Fruit fly (Drosophila melanogaster) whole organism, pupa: Measurements from ENCODE around the gene Spindly.

Source experiments
- CG10348 ChIP-seq: fragments of 200-800 bp; sonication (Bioruptor generic); IDR thresholded peaks from 2 replicates; pipeline ENCODE4 v1.3.6; 2022; ENCODE audit warnings: missing biosample characterization, missing genetic modification characterization
- CG12605 ChIP-seq: fragments of 200-800 bp; sonication (Bioruptor generic); IDR thresholded peaks from 2 replicates; pipeline ENCODE4 v1.3.6; 2022; ENCODE audit warnings: missing biosample characterization, missing genetic modification characterization
- CG13204 ChIP-seq: fragments of 200-800 bp; sonication (Bioruptor generic); optimal IDR thresholded peaks from 2 replicates; lab custom pipeline; 2018; ENCODE audit warnings: missing biosample characterization, mild to moderate bottlenecking, missing genetic modification characterization, moderate library complexity
- CG14655 ChIP-seq: fragments of 200-800 bp; sonication (Bioruptor generic); optimal IDR thresholded peaks from 3 replicates; lab custom pipeline; 2017; ENCODE audit warnings: mild to moderate bottlenecking, missing biosample characterization, missing genetic modification reagents, missing genetic modification characterization
- CG15710 ChIP-seq: fragments of 200-800 bp; sonication (Bioruptor generic); optimal IDR thresholded peaks from 2 replicates; lab custom pipeline; 2018; ENCODE audit warnings: missing biosample characterization, mild to moderate bottlenecking, missing genetic modification characterization, moderate library complexity
- CG17806 ChIP-seq: fragments of 200-800 bp; sonication (Bioruptor generic); optimal IDR thresholded peaks from 2 replicates; lab custom pipeline; 2018; ENCODE audit warnings: missing biosample characterization, mild to moderate bottlenecking, missing genetic modification characterization, moderate library complexity
- CG32121 ChIP-seq: fragments of 200-800 bp; sonication (Bioruptor generic); IDR thresholded peaks from 2 replicates; pipeline ENCODE4 v1.3.6; 2022; ENCODE audit warnings: missing biosample characterization, missing genetic modification characterization
- CG34367 ChIP-seq: fragments of 200-800 bp; sonication (Bioruptor generic); optimal IDR thresholded peaks from 2 replicates; lab custom pipeline; 2018; ENCODE audit warnings: missing biosample characterization, mild to moderate bottlenecking, missing genetic modification characterization
- CG4496 ChIP-seq: fragments of 200-800 bp; sonication (Bioruptor generic); IDR thresholded peaks from 3 replicates; pipeline ENCODE4 v1.3.6; 2022; ENCODE audit warnings: missing biosample characterization, missing genetic modification characterization
- CG8159 ChIP-seq: fragments of 200-800 bp; sonication (Bioruptor generic); optimal IDR thresholded peaks from 3 replicates; lab custom pipeline; 2018; ENCODE audit warnings: missing biosample characterization, mild to moderate bottlenecking, missing genetic modification characterization, moderate library complexity
- CG8301 ChIP-seq: fragments of 200-800 bp; sonication (Bioruptor generic); optimal IDR thresholded peaks from 2 replicates; lab custom pipeline; 2018; ENCODE audit warnings: missing biosample characterization, mild to moderate bottlenecking, missing genetic modification characterization
- CG9948 ChIP-seq: fragments of 200-800 bp; sonication (Bioruptor generic); optimal IDR thresholded peaks from 2 replicates; lab custom pipeline; 2018; ENCODE audit warnings: missing biosample characterization, mild to moderate bottlenecking, missing genetic modification characterization, moderate library complexity
- D1 ChIP-seq: fragments of 200-800 bp; sonication (Bioruptor generic); optimal IDR thresholded peaks from 2 replicates; lab custom pipeline; 2018; ENCODE audit warnings: missing biosample characterization, mild to moderate bottlenecking, missing genetic modification characterization, moderate library complexity
- EcR ChIP-seq: fragments of 200-800 bp; sonication (Bioruptor generic); optimal IDR thresholded peaks from 3 replicates; lab custom pipeline; 2019; ENCODE audit warnings: missing biosample characterization, missing genetic modification characterization, mild to moderate bottlenecking, moderate library complexity, missing genetic modification reagents
- Ets98B ChIP-seq: fragments of 200-800 bp; sonication (Bioruptor generic); IDR thresholded peaks from 2 replicates; pipeline ENCODE4 v1.3.6; 2022; ENCODE audit warnings: missing biosample characterization, missing genetic modification characterization
- Pif1A ChIP-seq: fragments of 200-800 bp; sonication (Bioruptor generic); optimal IDR thresholded peaks from 3 replicates; lab custom pipeline; 2016; ENCODE audit warnings: missing biosample characterization, missing genetic modification characterization
- Pif1B ChIP-seq: fragments of 200-800 bp; sonication (Bioruptor generic); optimal IDR thresholded peaks from 3 replicates; lab custom pipeline; 2016; ENCODE audit warnings: missing biosample characterization, missing genetic modification characterization
- Snoo ChIP-seq: fragments of 200-800 bp; sonication (Bioruptor generic); optimal IDR thresholded peaks from 3 replicates; lab custom pipeline; 2017; ENCODE audit warnings: missing biosample characterization, mild to moderate bottlenecking, missing genetic modification characterization, inconsistent platforms
- fd96Ca ChIP-seq: fragments of 200-800 bp; sonication (Bioruptor generic); IDR thresholded peaks from 3 replicates; pipeline ENCODE4 v1.3.6; 2022; ENCODE audit warnings: missing biosample characterization, missing genetic modification characterization
- gl ChIP-seq: fragments of 200-800 bp; sonication (Bioruptor generic); optimal IDR thresholded peaks from 2 replicates; lab custom pipeline; 2018; ENCODE audit warnings: missing biosample characterization, mild to moderate bottlenecking, missing genetic modification characterization
- rn ChIP-seq: fragments of 200-800 bp; sonication (Bioruptor generic); IDR thresholded peaks from 2 replicates; pipeline ENCODE4 v1.3.6; 2022; ENCODE audit warnings: missing biosample characterization, missing genetic modification characterization

The Spindly gene

dm6 chr2L:3547512-3547911 is 17.4 kb upstream of the Spindly start:
- TF ChIP-seq EcR (GFP tag; lab: Kevin White, UChicago) (no peak), CG12605 (no peak), CG15710 (no peak), CG32121 (GFP tag; lab: Robert Waterston, UW) (no peak), CG4496 (GFP tag; lab: Robert Waterston, UW) (no peak), CG13204 (GFP tag; lab: Kevin White, UChicago) (no peak), CG8301 (tag; lab: Kevin White, UChicago) (no peak), D1 (tag; lab: Kevin White, UChicago) (no peak), Snoo (tag; lab: Kevin White, UChicago) (no peak), CG14655 (GFP tag; lab: Kevin White, UChicago) (no peak), Pif1A (GFP tag; lab: Kevin White, UChicago) (no peak), gl (tag; lab: Kevin White, UChicago) (no peak), CG34367 (tag; lab: Kevin White, UChicago) (no peak), CG8159 (tag; lab: Kevin White, UChicago) (no peak), CG10348 (no peak), rn (no peak), fd96Ca (no peak), Ets98B (GFP tag; lab: Robert Waterston, UW) (no peak), CG9948 (tag; lab: Kevin White, UChicago) (no peak), Pif1B (GFP tag; lab: Kevin White, UChicago) (no peak)
- TF ChIP-seq, all 21 proteins: peak for 0

DNA sequence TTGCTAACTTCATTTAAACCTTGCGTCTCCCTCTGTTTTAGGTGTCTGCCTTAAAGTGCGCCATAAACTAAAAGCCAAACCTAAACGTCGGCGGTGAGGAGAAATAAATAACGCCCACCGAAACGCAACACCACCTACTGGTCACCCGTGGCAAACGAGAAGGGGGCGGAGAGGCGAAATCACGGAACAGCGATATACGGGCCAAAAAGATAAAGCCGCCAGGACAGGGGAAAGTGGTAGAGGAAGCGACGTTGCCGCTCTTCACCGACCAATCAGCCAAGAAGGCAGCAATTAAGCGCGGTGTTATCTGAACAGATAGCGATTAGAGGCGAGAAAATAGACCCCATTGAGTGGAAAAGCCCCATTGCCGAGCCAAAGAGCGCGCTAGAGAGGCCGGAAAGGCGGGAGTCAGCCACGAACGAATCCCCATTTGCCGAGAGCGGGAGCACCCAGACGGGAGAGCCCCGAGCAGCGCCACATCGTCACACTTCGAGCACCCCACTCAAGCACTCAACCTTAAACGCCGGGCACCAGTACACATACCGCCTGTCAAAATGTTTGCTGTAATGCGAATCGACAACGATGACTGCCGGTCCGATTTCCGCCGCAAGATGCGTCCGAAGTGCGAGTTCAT is 15.0 kb upstream of the Spindly start:
- TF ChIP-seq CG10348 (no peak), Ets98B (GFP tag; lab: Robert Waterston, UW) (peak; percentile 24; the same call in 1 of the 2 replicates), fd96Ca (peak; percentile 73; the same call in 2 of the 3 replicates), CG9948 (tag; lab: Kevin White, UChicago) (no peak), Pif1A (GFP tag; lab: Kevin White, UChicago) (no peak), Snoo (tag; lab: Kevin White, UChicago) (no peak), gl (tag; lab: Kevin White, UChicago) (no peak)

dm6 chr2L:3543062-3543461 is 12.9 kb upstream of the Spindly start:
- peak; percentile 6 for TF ChIP-seq CG8159 (tag; lab: Kevin White, UChicago)
- TF ChIP-seq CG14655 (GFP tag; lab: Kevin White, UChicago) = no peak
- TF ChIP-seq, all 21 proteins: peak for 1

DNA sequence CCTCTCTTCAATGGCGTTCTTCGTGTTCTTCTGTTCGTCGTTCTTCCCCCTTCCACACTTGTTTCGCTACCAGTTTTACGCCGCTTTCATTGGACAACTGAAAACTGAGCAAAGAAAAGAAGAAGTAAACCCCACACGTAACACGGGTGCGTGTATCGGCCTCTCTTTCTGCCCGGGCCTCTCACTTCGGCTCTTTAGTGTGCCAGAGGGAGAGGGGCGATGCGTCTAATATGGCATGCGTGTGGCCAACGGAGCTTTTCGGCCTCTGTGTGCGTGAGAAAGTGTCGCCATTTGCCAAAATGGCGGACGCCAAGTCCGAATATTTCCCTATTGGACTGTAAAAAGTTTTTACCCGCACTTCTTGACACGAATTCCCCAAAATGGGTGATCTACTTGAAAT is 9.9 kb upstream of the Spindly start:
- TF ChIP-seq CG8301 (tag; lab: Kevin White, UChicago) = no peak
- TF ChIP-seq CG34367 (tag; lab: Kevin White, UChicago) = no peak
- no peak for TF ChIP-seq CG8159 (tag; lab: Kevin White, UChicago)
- no peak for TF ChIP-seq CG13204 (GFP tag; lab: Kevin White, UChicago)
- no peak for TF ChIP-seq EcR (GFP tag; lab: Kevin White, UChicago)
- no peak for TF ChIP-seq CG17806 (tag; lab: Kevin White, UChicago)
- TF ChIP-seq CG4496 (GFP tag; lab: Robert Waterston, UW) = no peak
- TF ChIP-seq CG12605 = no peak
- no peak for TF ChIP-seq CG9948 (tag; lab: Kevin White, UChicago)
- no peak for TF ChIP-seq CG32121 (GFP tag; lab: Robert Waterston, UW)
- TF ChIP-seq D1 (tag; lab: Kevin White, UChicago) = no peak
- no peak for TF ChIP-seq rn

DNA sequence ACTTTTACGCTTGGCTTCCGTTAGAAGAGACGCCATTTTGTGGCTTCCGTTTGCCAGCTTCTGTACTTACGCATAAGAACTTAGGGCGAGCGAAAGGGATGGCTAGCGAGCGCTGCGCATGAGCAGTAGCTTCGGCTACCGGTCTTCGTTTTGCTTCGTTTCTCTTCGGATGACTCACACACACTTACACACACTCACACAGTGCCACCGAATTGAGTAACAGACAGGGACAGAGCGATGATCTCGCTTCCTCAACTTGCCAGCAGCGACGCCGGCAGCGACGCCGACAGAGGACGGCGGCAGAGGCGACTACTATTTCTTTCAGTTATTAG is 9.3 kb upstream of the Spindly start:
- no peak for TF ChIP-seq Pif1A (GFP tag; lab: Kevin White, UChicago)
- TF ChIP-seq CG4496 (GFP tag; lab: Robert Waterston, UW) = no peak
- no peak for TF ChIP-seq CG13204 (GFP tag; lab: Kevin White, UChicago)
- TF ChIP-seq CG17806 (tag; lab: Kevin White, UChicago) = no peak
- no peak for TF ChIP-seq CG9948 (tag; lab: Kevin White, UChicago)
- no peak for TF ChIP-seq Ets98B (GFP tag; lab: Robert Waterston, UW)

dm6 chr2L:3538564-3539411 is 8.7 kb upstream of the Spindly start, which contains the start of gene drm:
Gene drm (plus strand): TSS chr2L:3539247.
- TF ChIP-seq rn (0 out of 2 replicates have a peak, but pooled peaks have one; percentile 29), Pif1B (GFP tag; lab: Kevin White, UChicago) (no peak), CG8159 (tag; lab: Kevin White, UChicago) (peak; percentile 9)
